Fruit fly (Drosophila melanogaster) whole organism, pupa: ENCODE results near the gene Alms1b.

Experiments
- CG17806 ChIP-seq: fragments of 200-800 bp; sonication (Bioruptor generic); optimal IDR thresholded peaks from 2 replicates; lab custom pipeline; 2018; ENCODE audit warnings: missing biosample characterization, mild to moderate bottlenecking, missing genetic modification characterization, moderate library complexity
- CG9948 ChIP-seq: fragments of 200-800 bp; sonication (Bioruptor generic); optimal IDR thresholded peaks from 2 replicates; lab custom pipeline; 2018; ENCODE audit warnings: missing biosample characterization, mild to moderate bottlenecking, missing genetic modification characterization, moderate library complexity
- D1 ChIP-seq: fragments of 200-800 bp; sonication (Bioruptor generic); optimal IDR thresholded peaks from 2 replicates; lab custom pipeline; 2018; ENCODE audit warnings: missing biosample characterization, mild to moderate bottlenecking, missing genetic modification characterization, moderate library complexity
- EcR ChIP-seq: fragments of 200-800 bp; sonication (Bioruptor generic); optimal IDR thresholded peaks from 3 replicates; lab custom pipeline; 2019; ENCODE audit warnings: missing biosample characterization, missing genetic modification characterization, mild to moderate bottlenecking, moderate library complexity, missing genetic modification reagents
- Ets98B ChIP-seq: fragments of 200-800 bp; sonication (Bioruptor generic); IDR thresholded peaks from 2 replicates; pipeline ENCODE4 v1.3.6; 2022; ENCODE audit warnings: missing biosample characterization, missing genetic modification characterization
- Snoo ChIP-seq: fragments of 200-800 bp; sonication (Bioruptor generic); optimal IDR thresholded peaks from 3 replicates; lab custom pipeline; 2017; ENCODE audit warnings: missing biosample characterization, mild to moderate bottlenecking, missing genetic modification characterization, inconsistent platforms

dm6 chrX:4643887-4644286, 13.2 kb upstream of the Alms1b start, which contains the start of gene CG3081:
- TF ChIP-seq Ets98B (GFP tag; lab: Robert Waterston, UW) = no peak
- TF ChIP-seq CG9948 (tag; lab: Kevin White, UChicago) = no peak
- TF ChIP-seq D1 (tag; lab: Kevin White, UChicago) = no peak
- TF ChIP-seq CG17806 (tag; lab: Kevin White, UChicago) = no peak
- no peak for TF ChIP-seq EcR
- TF ChIP-seq Snoo (tag; lab: Kevin White, UChicago) = no peak
